Fruit fly (Drosophila melanogaster): Measurements from ENCODE around the gene Tom70.

The Tom70 gene

dm6 chr2L:12013243-12013642 lies 25.1 kb downstream of the Tom70 start:
- no peak for TF ChIP-seq Dll (optimal IDR thresholded peaks at IDR 0.05)
- TF ChIP-seq EcR (GFP tag; optimal IDR thresholded peaks at IDR 0.05): peak in 1 of 2 experiments; percentile 52

- TF ChIP-seq EcR (GFP tag; optimal IDR thresholded peaks at IDR 0.05) (peak; percentile 96 to 98), pan (optimal IDR thresholded peaks at IDR 0.05) (no peak), Dll (optimal IDR thresholded peaks at IDR 0.05) (peak; percentile 42)
These were observed 26.3 kb downstream of the Tom70 start for dm6 chr2L:12011682-12012655.

dm6 chr2L:12010877-12011666 lies 27.2 kb downstream of the Tom70 start:
- TF ChIP-seq CG8478 (optimal IDR thresholded peaks at IDR 0.05) (peak; percentile 79), usp (GFP tag; optimal IDR thresholded peaks at IDR 0.05) (no peak), psq (optimal IDR thresholded peaks at IDR 0.05) (no peak), pan (optimal IDR thresholded peaks at IDR 0.05) (no peak), Dll (optimal IDR thresholded peaks at IDR 0.05) (peak; percentile 65)

dm6 chr2L:12010100-12010876 lies 28.0 kb downstream of the Tom70 start:
- TF ChIP-seq psq (optimal IDR thresholded peaks at IDR 0.05) (no peak), EcR (GFP tag; optimal IDR thresholded peaks at IDR 0.05) (peak in 1 of 2 experiments; percentile 54)

dm6 chr2L:12007853-12008252 lies 30.5 kb downstream of the Tom70 start, which contains the start of gene Rh5:
Rh5 (plus strand) TSS chr2L:12008153.
- no peak for TF ChIP-seq Dll (optimal IDR thresholded peaks at IDR 0.05)
- TF ChIP-seq pan (optimal IDR thresholded peaks at IDR 0.05): no peak
- TF ChIP-seq CG8478 (optimal IDR thresholded peaks at IDR 0.05): no peak
- no peak for TF ChIP-seq psq (optimal IDR thresholded peaks at IDR 0.05)
- no peak for TF ChIP-seq usp (GFP tag; optimal IDR thresholded peaks at IDR 0.05)
- no peak for TF ChIP-seq EcR (GFP tag; optimal IDR thresholded peaks at IDR 0.05)

- no peak for TF ChIP-seq psq (optimal IDR thresholded peaks at IDR 0.05)
- no peak for TF ChIP-seq usp (GFP tag; optimal IDR thresholded peaks at IDR 0.05)
- peak; percentile 60 to 85 for TF ChIP-seq EcR (GFP tag; optimal IDR thresholded peaks at IDR 0.05)
- TF ChIP-seq pan (optimal IDR thresholded peaks at IDR 0.05): no peak
- TF ChIP-seq Dll (optimal IDR thresholded peaks at IDR 0.05): peak; percentile 21
- TF ChIP-seq CG8478 (optimal IDR thresholded peaks at IDR 0.05): peak; percentile 69
These were observed 30.9 kb downstream of the Tom70 start for dm6 chr2L:12007331-12007791.

- TF ChIP-seq CG8478 (optimal IDR thresholded peaks at IDR 0.05): peak; percentile 32
- no peak for TF ChIP-seq psq (optimal IDR thresholded peaks at IDR 0.05)
- peak; percentile 80 for TF ChIP-seq pan (optimal IDR thresholded peaks at IDR 0.05)
These were observed 31.6 kb downstream of the Tom70 start for dm6 chr2L:12006397-12007330.

dm6 chr2L:12005436-12006396 lies 32.6 kb downstream of the Tom70 start:
- TF ChIP-seq Dll (optimal IDR thresholded peaks at IDR 0.05) (peak; percentile 73), EcR (GFP tag; optimal IDR thresholded peaks at IDR 0.05) (peak; percentile 81 to 82), usp (GFP tag; optimal IDR thresholded peaks at IDR 0.05) (no peak), psq (optimal IDR thresholded peaks at IDR 0.05) (no peak), CG8478 (optimal IDR thresholded peaks at IDR 0.05) (no peak), pan (optimal IDR thresholded peaks at IDR 0.05) (no peak)

- no peak for TF ChIP-seq Dll (optimal IDR thresholded peaks at IDR 0.05)
- no peak for TF ChIP-seq pan (optimal IDR thresholded peaks at IDR 0.05)
- TF ChIP-seq EcR (GFP tag; optimal IDR thresholded peaks at IDR 0.05): peak in 1 of 2 experiments; percentile 51
These were observed 33.9 kb downstream of the Tom70 start for dm6 chr2L:12004211-12004979.
